Worm (Caenorhabditis elegans) whole organism, L4 larva: ENCODE measurements around the gene rnf-113.
"Not testable (repeated sequence)": the region's sequence is repeated elsewhere in the genome, so short reads cannot be mapped to it uniquely, and the experiment has no call there.

ENCODE experiments used
- T20F7.1 ChIP-seq: fragments of 200-800 bp; sonication (Bioruptor generic); optimal IDR thresholded peaks from 2 replicates; lab custom pipeline; 2018; ENCODE audit warnings: mild to moderate bottlenecking, missing genetic modification characterization, missing compliant biosample characterization
- Y48G9A.11 ChIP-seq: fragments of 200-800 bp; sonication (Bioruptor generic); IDR thresholded peaks from 2 replicates; pipeline ENCODE4 v1.3.6; 2022; ENCODE audit warnings: missing genetic modification reagents, missing genetic modification characterization, missing compliant biosample characterization
- ZK337.2 ChIP-seq: fragments of 200-800 bp; sonication (Bioruptor generic); IDR thresholded peaks from 2 replicates; pipeline ENCODE4 v1.3.6; 2022; ENCODE audit warnings: missing genetic modification reagents, missing genetic modification characterization, missing compliant biosample characterization
- ZK546.5 ChIP-seq, 2 experiments: sonication (generic microtip); optimal IDR thresholded peaks; 2 replicates each; lab custom pipeline; 2017; ENCODE audit warnings: missing biosample characterization in 2 of 2, missing genetic modification characterization in 2 of 2
- aha-1 ChIP-seq: fragments of 150-350 bp; peaks from one replicate; lab custom pipeline; 2014; ENCODE audit warnings: missing biosample characterization, missing genetic modification characterization
- ceh-20 ChIP-seq: fragments of 200-800 bp; sonication (Bioruptor generic); IDR thresholded peaks from 2 replicates; pipeline ENCODE4 v1.3.6; 2022; ENCODE audit warnings: missing genetic modification reagents, missing genetic modification characterization, missing compliant biosample characterization
- ceh-28 ChIP-seq: fragments of 150-350 bp; optimal IDR thresholded peaks from 2 replicates; lab custom pipeline; 2014; ENCODE audit warnings: missing biosample characterization, missing genetic modification reagents, missing genetic modification characterization
- ceh-82 ChIP-seq: sonication (generic microtip); optimal IDR thresholded peaks from 2 replicates; lab custom pipeline; 2017; ENCODE audit warnings: missing biosample characterization, missing genetic modification characterization
- daf-16 ChIP-seq, 3 experiments: sonication (generic microtip); optimal IDR thresholded peaks; 2 replicates each; lab custom pipeline; 2016 to 2017; ENCODE audit warnings: missing genetic modification characterization in 3 of 3, missing genetic modification reagents in 3 of 3, mild to moderate bottlenecking in 2 of 3, missing compliant biosample characterization in 2 of 3, missing biosample characterization in 1 of 3, moderate library complexity in 1 of 3
- dmd-6 ChIP-seq: fragments of 200-800 bp; sonication (Bioruptor generic); IDR thresholded peaks from 2 replicates; pipeline ENCODE4 v1.3.6; 2022; ENCODE audit warnings: missing genetic modification reagents, missing genetic modification characterization, missing compliant biosample characterization
- fkh-10 ChIP-seq: fragments of 150-350 bp; optimal IDR thresholded peaks from 2 replicates; lab custom pipeline; 2014; ENCODE audit warnings: missing biosample characterization, missing genetic modification reagents, missing genetic modification characterization
- jun-1 ChIP-seq: fragments of 150-350 bp; optimal IDR thresholded peaks from 2 replicates; lab custom pipeline; 2014; ENCODE audit warnings: missing biosample characterization, missing genetic modification reagents, missing genetic modification characterization
- lin-13 ChIP-seq: fragments of 150-350 bp; optimal IDR thresholded peaks from 2 replicates; lab custom pipeline; 2014; ENCODE audit warnings: missing biosample characterization, missing genetic modification reagents, missing genetic modification characterization
- madf-9 ChIP-seq: fragments of 200-800 bp; sonication (Bioruptor generic); conservative IDR thresholded peaks from 2 replicates; pipeline ENCODE4 v1.3.6; 2022; ENCODE audit warnings: missing genetic modification reagents, missing genetic modification characterization, missing compliant biosample characterization
- mdl-1 ChIP-seq, 2 experiments: fragments of 150-350 bp in 1 of 2; sonication (generic microtip) in 1 of 2; optimal IDR thresholded peaks; 2 replicates each; lab custom pipeline; 2014 to 2017; ENCODE audit warnings: missing biosample characterization in 2 of 2, missing genetic modification characterization in 2 of 2
- mdt-29 ChIP-seq: fragments of 200-800 bp; sonication (Bioruptor generic); IDR thresholded peaks from 2 replicates; pipeline ENCODE4 v1.3.6; 2022; ENCODE audit warnings: missing genetic modification reagents, missing genetic modification characterization, missing compliant biosample characterization
- mxl-3 ChIP-seq: fragments of 200-800 bp; sonication (Bioruptor generic); optimal IDR thresholded peaks from 2 replicates; lab custom pipeline; 2018; ENCODE audit warnings: mild to moderate bottlenecking, missing genetic modification characterization, missing compliant biosample characterization
- nhr-102 ChIP-seq: sonication (generic microtip); optimal IDR thresholded peaks from 2 replicates; lab custom pipeline; 2016; ENCODE audit warnings: mild to moderate bottlenecking, missing genetic modification characterization, moderate library complexity, missing compliant biosample characterization
- nhr-28 ChIP-seq: fragments of 150-350 bp; optimal IDR thresholded peaks from 2 replicates; lab custom pipeline; 2014; ENCODE audit warnings: missing biosample characterization, missing genetic modification characterization
- nhr-41 ChIP-seq: fragments of 200-800 bp; sonication (Bioruptor generic); IDR thresholded peaks from 2 replicates; pipeline ENCODE4 v1.3.6; 2022; ENCODE audit warnings: missing genetic modification reagents, missing genetic modification characterization, missing compliant biosample characterization
- nhr-48 ChIP-seq: sonication (generic microtip); optimal IDR thresholded peaks from 2 replicates; lab custom pipeline; 2016; ENCODE audit warnings: mild to moderate bottlenecking, missing genetic modification characterization, missing compliant biosample characterization
- nhr-6 ChIP-seq: fragments of 150-350 bp; optimal IDR thresholded peaks from 2 replicates; lab custom pipeline; 2014; ENCODE audit warnings: missing biosample characterization, missing genetic modification characterization
- nhr-76 ChIP-seq: fragments of 150-350 bp; optimal IDR thresholded peaks from 2 replicates; lab custom pipeline; 2014; ENCODE audit warnings: missing biosample characterization, missing genetic modification characterization
- php-3 ChIP-seq: fragments of 200-800 bp; sonication (Bioruptor generic); IDR thresholded peaks from 2 replicates; pipeline ENCODE4 v1.3.6; 2022; ENCODE audit warnings: missing genetic modification reagents, missing genetic modification characterization, missing compliant biosample characterization
- pqm-1 ChIP-seq: sonication (generic microtip); optimal IDR thresholded peaks from 2 replicates; lab custom pipeline; 2017; ENCODE audit warnings: missing biosample characterization, missing genetic modification characterization
- rbr-2 ChIP-seq: sonication (generic microtip); optimal IDR thresholded peaks from 2 replicates; lab custom pipeline; 2016; ENCODE audit warnings: missing genotype, missing genetic modification characterization, missing compliant biosample characterization
- sdz-12 ChIP-seq: fragments of 200-800 bp; sonication (Bioruptor generic); optimal IDR thresholded peaks from 2 replicates; lab custom pipeline; 2018; ENCODE audit warnings: mild to moderate bottlenecking, missing genetic modification characterization, missing compliant biosample characterization
- spr-1 ChIP-seq: sonication (generic microtip); optimal IDR thresholded peaks from 2 replicates; lab custom pipeline; 2016; ENCODE audit warnings: mild to moderate bottlenecking, missing genetic modification characterization, missing compliant biosample characterization
- tra-1 ChIP-seq: fragments of 200-800 bp; sonication (Bioruptor generic); IDR thresholded peaks from 2 replicates; pipeline ENCODE4 v1.3.6; 2022; ENCODE audit warnings: missing genetic modification reagents, missing genetic modification characterization, missing compliant biosample characterization
- zag-1 ChIP-seq: fragments of 150-350 bp; optimal IDR thresholded peaks from 2 replicates; lab custom pipeline; 2014; ENCODE audit warnings: missing biosample characterization, missing genetic modification characterization
- zfp-2 ChIP-seq: sonication (generic microtip); optimal IDR thresholded peaks from 2 replicates; lab custom pipeline; 2016; ENCODE audit warnings: mild to moderate bottlenecking, missing genetic modification characterization, missing compliant biosample characterization
- zfp-3 ChIP-seq: fragments of 200-800 bp; sonication (Bioruptor generic); conservative IDR thresholded peaks from 2 replicates; pipeline ENCODE4 v1.3.6; 2022; ENCODE audit warnings: missing genetic modification reagents, missing genetic modification characterization, missing compliant biosample characterization
- ztf-7 ChIP-seq: fragments of 150-350 bp; optimal IDR thresholded peaks from 2 replicates; lab custom pipeline; 2014; ENCODE audit warnings: missing biosample characterization, missing genetic modification characterization

Gene rnf-113

DNA sequence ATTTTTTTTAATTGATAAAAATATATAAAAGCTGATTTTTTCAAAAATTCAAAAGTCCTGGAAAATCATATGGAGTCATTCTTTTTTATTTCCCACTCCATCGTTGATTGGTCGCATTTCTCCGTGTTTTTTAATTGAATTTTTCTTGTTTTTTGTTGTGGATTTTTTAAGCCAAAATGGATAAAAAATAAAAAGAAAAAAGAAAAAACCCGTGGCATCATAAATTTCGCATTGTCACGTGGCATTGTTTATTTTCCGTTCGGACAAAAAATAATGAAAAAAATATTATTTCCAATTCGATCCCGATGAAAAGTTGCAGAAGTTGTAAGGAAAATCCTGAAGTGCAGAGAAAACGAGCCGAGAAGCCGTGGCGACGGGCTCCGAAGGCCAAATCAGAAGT lies 48.2 kb upstream of the rnf-113 start, which contains the start of gene klp-7:
Gene klp-7 (plus strand): TSS at position 301 of the 400 bp plus-strand sequence.
- not testable (repeated sequence) for TF ChIP-seq dmd-6 (GFP tag; lab: Robert Waterston, UW); ZK337.2 (GFP tag; lab: Robert Waterston, UW); zfp-2 (tag; lab: Kevin White, UChicago)
- TF ChIP-seq, all 104 proteins: peak for 0; not testable (repeated sequence) for 104

DNA sequence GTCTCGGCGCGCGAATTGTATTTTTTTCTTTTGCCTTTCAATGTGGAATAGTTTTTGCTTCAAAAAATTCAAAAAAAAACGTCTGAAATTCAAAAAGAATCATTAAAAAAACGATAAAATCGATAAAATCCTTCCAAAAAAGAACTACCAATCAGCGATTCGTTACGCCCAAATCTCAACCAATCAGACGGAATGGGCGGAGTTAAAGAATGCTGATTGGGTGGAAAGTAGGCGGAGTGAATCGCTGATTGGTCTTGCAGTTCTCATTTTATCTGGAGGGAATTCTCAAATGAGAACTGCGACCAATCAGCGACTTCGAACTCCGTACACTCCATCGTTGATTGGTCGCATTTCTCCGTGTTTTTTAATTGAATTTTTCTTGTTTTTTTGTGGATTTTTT lies 47.7 kb upstream of the rnf-113 start:
- TF ChIP-seq nhr-28 (tag; lab: Kevin White, UChicago) = no peak
- TF ChIP-seq mxl-3 (GFP tag; lab: Kevin White, UChicago) = no peak
- TF ChIP-seq madf-9 (GFP tag; lab: Robert Waterston, UW) = no peak
- no peak for TF ChIP-seq mdt-29 (GFP tag; lab: Robert Waterston, UW)
- no peak for TF ChIP-seq sdz-12 (GFP tag; lab: Kevin White, UChicago)

DNA sequence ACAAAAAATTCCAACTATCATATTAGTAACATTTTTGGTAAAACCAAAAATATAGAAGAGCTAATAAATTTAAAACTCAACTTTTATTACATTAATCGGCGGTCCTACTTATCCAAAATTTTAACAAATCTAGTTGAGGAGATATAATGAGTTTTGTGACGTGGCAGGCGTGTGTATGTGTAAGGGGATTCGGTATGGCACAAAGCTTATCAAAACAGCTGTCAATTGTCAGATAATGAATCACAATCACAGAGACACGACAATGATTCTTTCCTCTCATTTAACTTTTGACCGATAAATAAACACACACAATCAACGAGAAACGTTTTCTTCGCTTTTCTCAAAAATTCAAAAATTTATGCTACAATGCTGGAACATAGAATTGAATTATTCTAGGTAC lies 44.6 kb upstream of the rnf-113 start, which contains the start of gene K11D9.3:
Gene K11D9.3 (minus strand): TSS at position 181 of the 400 bp plus-strand sequence.
- TF ChIP-seq ZK546.5 (tag; optimal IDR thresholded peaks at IDR 0.05; lab: Kevin White, UChicago) (no peak), nhr-102 (tag; lab: Kevin White, UChicago) (no peak), ceh-20 (GFP tag; lab: Robert Waterston, UW) (no peak), ztf-7 (tag; lab: Kevin White, UChicago) (no peak), mxl-3 (GFP tag; lab: Kevin White, UChicago) (no peak), nhr-6 (tag; lab: Kevin White, UChicago) (no peak), jun-1 (tag; lab: Kevin White, UChicago) (no peak), daf-16 (GFP tag; optimal IDR thresholded peaks at IDR 0.05; lab: Kevin White, UChicago) (no peak), daf-16 (tag; optimal IDR thresholded peaks at IDR 0.05; lab: Kevin White, UChicago) (no peak), nhr-41 (GFP tag; lab: Robert Waterston, UW) (no peak)

DNA sequence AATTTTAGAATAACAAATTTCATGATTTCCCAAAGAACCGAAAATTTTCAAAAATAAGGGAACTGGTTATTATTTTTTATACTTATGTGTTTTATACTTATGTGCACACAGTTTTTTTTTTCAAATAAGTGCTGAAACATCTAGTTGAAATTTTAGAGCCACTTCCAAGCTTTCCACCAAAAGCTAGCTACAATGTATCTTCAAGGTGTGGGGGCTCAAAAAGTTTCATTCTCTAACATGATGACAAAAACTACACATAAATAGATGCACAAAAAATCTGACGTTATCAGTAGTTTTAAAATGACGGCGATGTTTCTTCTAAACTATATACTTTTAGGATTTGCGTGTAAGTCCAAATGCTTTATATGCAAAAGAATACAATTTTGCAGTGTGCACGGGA lies 36.6 kb upstream of the rnf-113 start, which contains the start of gene clec-163:
Gene clec-163 (plus strand): TSS at position 301 of the 400 bp plus-strand sequence.
- TF ChIP-seq zag-1 (tag; lab: Kevin White, UChicago) = no peak
- no peak for TF ChIP-seq lin-13
- no peak for TF ChIP-seq T20F7.1 (GFP tag; lab: Kevin White, UChicago)
- TF ChIP-seq nhr-48 (tag; lab: Kevin White, UChicago) = no peak
- no peak for TF ChIP-seq Y48G9A.11 (GFP tag; lab: Robert Waterston, UW)
- TF ChIP-seq rbr-2 (tag; lab: Kevin White, UChicago) = no peak
- TF ChIP-seq ceh-82 (tag; lab: Kevin White, UChicago) = no peak
- TF ChIP-seq nhr-76 (tag; lab: Kevin White, UChicago) = no peak
- no peak for TF ChIP-seq zfp-3 (GFP tag; lab: Robert Waterston, UW)

DNA sequence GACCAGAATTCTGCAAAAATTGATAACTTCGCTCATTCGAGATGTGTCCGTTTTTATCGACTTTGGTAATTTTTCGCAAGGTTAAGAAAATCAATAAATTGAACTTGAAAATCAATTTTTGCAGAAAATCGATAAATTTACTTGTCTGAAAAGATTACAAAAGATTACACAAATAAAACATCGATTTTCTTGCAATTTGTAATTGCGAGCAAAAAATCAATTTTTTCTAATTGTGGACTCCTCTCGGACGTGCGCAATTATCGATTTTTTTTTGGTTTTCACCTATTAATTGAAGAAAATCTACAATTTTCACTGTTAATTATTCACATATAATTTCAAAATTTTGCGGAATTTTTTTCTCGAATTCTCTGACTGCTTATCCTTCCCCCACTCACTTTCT lies 33.8 kb upstream of the rnf-113 start:
- TF ChIP-seq fkh-10 (GFP tag; lab: Kevin White, UChicago) (no peak), ceh-28 (tag; lab: Kevin White, UChicago) (peak; percentile 80), aha-1 (tag; lab: Kevin White, UChicago) (peak; percentile 16), tra-1 (GFP tag; lab: Robert Waterston, UW) (no peak), mdl-1 (tag; optimal IDR thresholded peaks at IDR 0.05; lab: Kevin White, UChicago) (no peak), php-3 (GFP tag; lab: Robert Waterston, UW) (no peak), spr-1 (tag; lab: Kevin White, UChicago) (no peak), pqm-1 (tag; lab: Kevin White, UChicago) (no peak)
